Worm (Caenorhabditis elegans): Measurements from ENCODE around the gene clpp-1.

The clpp-1 gene

ce11 chrII:10302646-10303045 lies at the start of gene clpp-1:
clpp-1 (minus strand) TSS chrII:10302842.
- TF ChIP-seq ztf-4 (tag; optimal IDR thresholded peaks at IDR 0.05), result no peak
- TF ChIP-seq nhr-6 (tag; optimal IDR thresholded peaks at IDR 0.05), result no peak
- TF ChIP-seq nhr-129 (tag; optimal IDR thresholded peaks at IDR 0.05), result peak; percentile 36
- TF ChIP-seq crh-2 (tag; optimal IDR thresholded peaks at IDR 0.05), result peak; percentile 5
- TF ChIP-seq sma-9 (GFP tag; optimal IDR thresholded peaks at IDR 0.05), result peak; percentile 23
- TF ChIP-seq sma-9 (tag; optimal IDR thresholded peaks at IDR 0.05), result no peak
- no peak for TF ChIP-seq nhr-21 (tag; optimal IDR thresholded peaks at IDR 0.05)
- peak; percentile 43 for TF ChIP-seq gmeb-1 (tag; optimal IDR thresholded peaks at IDR 0.05)
- TF ChIP-seq unc-55 (GFP tag; optimal IDR thresholded peaks at IDR 0.05), result no peak
- TF ChIP-seq lsy-2 (tag; optimal IDR thresholded peaks at IDR 0.05), result peak in 1 of 2 experiments; percentile 29
- no peak for TF ChIP-seq blmp-1 (tag; optimal IDR thresholded peaks at IDR 0.05; ENCODE audit: insufficient read depth)
- TF ChIP-seq nhr-77 (tag; optimal IDR thresholded peaks at IDR 0.05), result no peak
- TF ChIP-seq dmd-4 (tag; optimal IDR thresholded peaks at IDR 0.05), result no peak
- TF ChIP-seq alr-1 (tag; optimal IDR thresholded peaks at IDR 0.05), result no peak
- no peak for TF ChIP-seq nhr-237 (tag; optimal IDR thresholded peaks at IDR 0.05)
- peak; percentile 58 for TF ChIP-seq ama-1 (optimal IDR thresholded peaks at IDR 0.05)
- TF ChIP-seq ceh-82 (tag; optimal IDR thresholded peaks at IDR 0.05), result no peak
- no peak for TF ChIP-seq lin-11 (tag; optimal IDR thresholded peaks at IDR 0.05)

ce11 chrII:10351963-10352362 lies 49.3 kb upstream of the clpp-1 start, which contains the start of gene C07E3.8:
C07E3.8 (plus strand) TSS chrII:10352263.
- TF ChIP-seq mbf-1 (tag; optimal IDR thresholded peaks at IDR 0.05) (no peak), nhr-25 (tag; optimal IDR thresholded peaks at IDR 0.05) (no peak), nhr-77 (tag; optimal IDR thresholded peaks at IDR 0.05) (no peak), elt-3 (tag; optimal IDR thresholded peaks at IDR 0.05) (no peak), mab-5 (tag; optimal IDR thresholded peaks at IDR 0.05) (no peak), unc-62 (GFP tag; optimal IDR thresholded peaks at IDR 0.05) (no peak), ztf-1 (GFP tag; conservative IDR thresholded peaks at IDR 0.05) (no peak), ceh-82 (tag; optimal IDR thresholded peaks at IDR 0.05) (no peak)

ce11 chrII:10350487-10350886 lies 47.8 kb upstream of the clpp-1 start, which contains the start of gene C07E3.9:
C07E3.9 (plus strand) TSS chrII:10350756.
- TF ChIP-seq lsy-2 (tag; optimal IDR thresholded peaks at IDR 0.05) (peak; percentile 4 to 72), nhr-129 (tag; optimal IDR thresholded peaks at IDR 0.05) (peak; percentile 50), gmeb-1 (tag; optimal IDR thresholded peaks at IDR 0.05) (peak; percentile 91), R02D3.7 (tag; optimal IDR thresholded peaks at IDR 0.05) (peak; percentile 8), unc-39 (tag; optimal IDR thresholded peaks at IDR 0.05) (no peak), ceh-16 (tag; optimal IDR thresholded peaks at IDR 0.05) (no peak), unc-55 (GFP tag; optimal IDR thresholded peaks at IDR 0.05) (peak; percentile 74), skn-1 (tag; optimal IDR thresholded peaks at IDR 0.05) (peak; percentile 9), C34F6.9 (tag; optimal IDR thresholded peaks at IDR 0.05) (peak; percentile 56)

- TF ChIP-seq ztf-1 (GFP tag; conservative IDR thresholded peaks at IDR 0.05), result no peak
- TF ChIP-seq mab-5 (tag; optimal IDR thresholded peaks at IDR 0.05), result peak; percentile 24
Observed at ce11 chrII:10349915-10350314, 47.3 kb upstream of the clpp-1 start, which contains the start of gene stip-1. stip-1 (minus strand) TSS chrII:10350012.

ce11 chrII:10346075-10346474 lies 43.4 kb upstream of the clpp-1 start, which contains the start of gene C07E3.10:
C07E3.10 (plus strand) TSS chrII:10346375.
- TF ChIP-seq nhr-129 (tag; optimal IDR thresholded peaks at IDR 0.05) (no peak), C34F6.9 (tag; optimal IDR thresholded peaks at IDR 0.05) (no peak), nhr-77 (tag; optimal IDR thresholded peaks at IDR 0.05) (no peak), nhr-10 (tag; optimal IDR thresholded peaks at IDR 0.05) (no peak), blmp-1 (tag; optimal IDR thresholded peaks at IDR 0.05; ENCODE audit: insufficient read depth) (no peak), ZK546.5 (tag; optimal IDR thresholded peaks at IDR 0.05) (no peak), egl-27 (tag; optimal IDR thresholded peaks at IDR 0.05) (no peak), mbf-1 (tag; optimal IDR thresholded peaks at IDR 0.05) (no peak), lin-11 (tag; optimal IDR thresholded peaks at IDR 0.05) (no peak), peb-1 (tag; optimal IDR thresholded peaks at IDR 0.05) (no peak), gmeb-1 (tag; optimal IDR thresholded peaks at IDR 0.05) (no peak), mdl-1 (tag; optimal IDR thresholded peaks at IDR 0.05) (no peak)
